Worm (Caenorhabditis elegans): ENCODE measurements around the gene ZK418.10.
A peak's percentile ranks its signal among the peaks of the same experiment; 100 is the strongest.

The ZK418.10 gene

ce11 chrIII:7087691-7088323, 2.7 kb downstream of the ZK418.10 start, which contains the start of gene fubl-2 (continued):
- TF ChIP-seq nhr-129 (tag; optimal IDR thresholded peaks at IDR 0.05) = peak; percentile 25
- no peak for TF ChIP-seq ztf-1 (GFP tag; conservative IDR thresholded peaks at IDR 0.05)
- peak; percentile 59 for TF ChIP-seq crh-2 (tag; optimal IDR thresholded peaks at IDR 0.05)
- no peak for TF ChIP-seq aly-2 (tag; optimal IDR thresholded peaks at IDR 0.05)
- TF ChIP-seq skn-1 (tag; optimal IDR thresholded peaks at IDR 0.05) = no peak

DNA sequence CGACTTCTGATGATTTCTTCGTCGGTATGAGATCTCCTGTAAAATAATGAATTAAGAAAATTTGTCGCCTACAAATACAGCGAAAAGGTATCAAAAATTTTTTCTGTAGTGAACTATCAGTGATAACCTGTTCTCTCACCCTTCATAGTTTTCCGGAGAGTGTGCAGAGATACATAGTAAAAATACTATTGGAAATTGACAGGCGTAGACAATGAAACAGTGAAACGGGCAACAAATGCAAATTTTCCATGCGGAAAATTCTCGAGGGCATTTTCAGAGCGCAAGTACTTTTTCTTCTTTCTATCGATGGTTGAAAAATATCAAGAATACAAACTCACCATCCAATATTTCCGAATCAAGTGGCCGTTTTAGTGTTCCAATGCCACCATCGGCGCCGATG, 3.3 kb downstream of the ZK418.10 start:
- TF ChIP-seq nhr-6 (tag; optimal IDR thresholded peaks at IDR 0.05) = no peak
- TF ChIP-seq gmeb-1 (tag; optimal IDR thresholded peaks at IDR 0.05) = peak; percentile 4
- no peak for TF ChIP-seq nhr-77 (tag; optimal IDR thresholded peaks at IDR 0.05)

DNA sequence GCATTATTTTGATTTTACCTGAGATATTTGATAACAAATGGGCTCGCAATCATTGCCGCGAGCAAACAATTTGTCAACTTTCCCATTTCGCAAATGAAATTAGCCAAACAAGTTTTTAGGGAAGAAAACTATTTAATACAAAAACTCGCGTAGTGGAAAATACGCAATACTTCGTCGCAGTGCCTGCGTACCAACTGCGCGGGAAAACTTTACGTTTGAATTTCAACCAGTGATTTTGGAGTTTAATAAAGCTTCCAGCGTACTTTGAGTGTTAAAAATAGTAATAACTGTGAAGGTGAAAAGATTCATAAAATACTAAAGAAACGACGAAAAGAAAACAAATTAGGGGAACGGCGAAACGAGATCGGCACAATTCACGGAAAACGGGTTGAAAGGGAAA, 5.6 kb downstream of the ZK418.10 start, which contains the start of gene tofu-7:
TSS of gene tofu-7 (minus strand) at position 111 of the 400 bp plus-strand sequence.
- TF ChIP-seq unc-39 (tag; optimal IDR thresholded peaks at IDR 0.05) (no peak), mbf-1 (tag; optimal IDR thresholded peaks at IDR 0.05) (no peak), ama-1 (optimal IDR thresholded peaks at IDR 0.05) (no peak), nhr-129 (tag; optimal IDR thresholded peaks at IDR 0.05) (no peak), ZK546.5 (tag; optimal IDR thresholded peaks at IDR 0.05) (no peak), elt-1 (tag; optimal IDR thresholded peaks at IDR 0.05) (no peak), ceh-16 (tag; optimal IDR thresholded peaks at IDR 0.05) (no peak), nhr-25 (tag; optimal IDR thresholded peaks at IDR 0.05) (no peak), elt-3 (tag; optimal IDR thresholded peaks at IDR 0.05) (no peak), lin-11 (tag; optimal IDR thresholded peaks at IDR 0.05) (no peak), fos-1 (tag; optimal IDR thresholded peaks at IDR 0.05) (no peak), nhr-6 (tag; optimal IDR thresholded peaks at IDR 0.05) (no peak), sma-9 (GFP tag; optimal IDR thresholded peaks at IDR 0.05) (no peak), sma-9 (tag; optimal IDR thresholded peaks at IDR 0.05) (no peak)

DNA sequence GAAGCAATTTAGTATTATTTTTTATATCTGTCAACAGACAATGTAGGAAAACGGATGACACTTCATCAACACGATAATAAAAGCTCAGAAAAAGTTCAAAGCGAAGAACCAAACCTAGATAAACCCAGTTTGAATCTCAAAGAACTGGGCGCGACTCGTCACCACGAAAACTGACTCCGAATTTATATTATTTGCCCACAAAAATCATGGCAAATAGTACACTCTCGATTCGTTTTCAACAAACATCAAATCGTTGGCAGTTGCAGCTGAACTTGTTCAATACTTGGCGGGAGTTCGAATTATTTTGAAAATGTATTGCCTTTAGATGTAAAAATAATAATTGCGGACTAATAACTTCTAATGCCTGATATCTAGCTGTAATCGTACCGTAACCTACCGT, 7.4 kb downstream of the ZK418.10 start:
- TF ChIP-seq crh-2 (tag; optimal IDR thresholded peaks at IDR 0.05) (no peak), nhr-129 (tag; optimal IDR thresholded peaks at IDR 0.05) (no peak), ama-1 (optimal IDR thresholded peaks at IDR 0.05) (no peak), fos-1 (tag; optimal IDR thresholded peaks at IDR 0.05) (no peak), nhr-25 (tag; optimal IDR thresholded peaks at IDR 0.05) (no peak), sem-4 (tag; optimal IDR thresholded peaks at IDR 0.05) (no peak), peb-1 (tag; optimal IDR thresholded peaks at IDR 0.05) (no peak), zag-1 (tag; optimal IDR thresholded peaks at IDR 0.05) (no peak), unc-39 (tag; optimal IDR thresholded peaks at IDR 0.05) (no peak), egl-27 (tag; optimal IDR thresholded peaks at IDR 0.05) (no peak), nhr-10 (tag; optimal IDR thresholded peaks at IDR 0.05) (no peak), ztf-1 (GFP tag; conservative IDR thresholded peaks at IDR 0.05) (no peak), alr-1 (tag; optimal IDR thresholded peaks at IDR 0.05) (no peak), ZK546.5 (tag; optimal IDR thresholded peaks at IDR 0.05) (no peak), ztf-4 (tag; optimal IDR thresholded peaks at IDR 0.05) (no peak), nhr-11 (tag; optimal IDR thresholded peaks at IDR 0.05) (no peak), mbf-1 (tag; optimal IDR thresholded peaks at IDR 0.05) (no peak), F13H6.1 (tag; optimal IDR thresholded peaks at IDR 0.05) (no peak)

- TF ChIP-seq nhr-23 (tag; optimal IDR thresholded peaks at IDR 0.05) (no peak), fos-1 (tag; optimal IDR thresholded peaks at IDR 0.05) (peak; percentile 76)
These were observed 9.0 kb downstream of the ZK418.10 start for ce11 chrIII:7081488-7081887.

ce11 chrIII:7080689-7081088, 9.8 kb downstream of the ZK418.10 start, which contains the start of gene ZK418.7:
Gene ZK418.7 (minus strand): TSS chrIII:7080789.
- TF ChIP-seq ztf-11 (tag; optimal IDR thresholded peaks at IDR 0.05) (no peak), nhr-21 (tag; optimal IDR thresholded peaks at IDR 0.05) (no peak), unc-55 (GFP tag; optimal IDR thresholded peaks at IDR 0.05) (no peak), nhr-25 (tag; optimal IDR thresholded peaks at IDR 0.05) (no peak), lsy-2 (tag; optimal IDR thresholded peaks at IDR 0.05) (no peak), aly-2 (tag; optimal IDR thresholded peaks at IDR 0.05) (no peak), R02D3.7 (tag; optimal IDR thresholded peaks at IDR 0.05) (no peak), ceh-82 (tag; optimal IDR thresholded peaks at IDR 0.05) (no peak), sma-9 (GFP tag; optimal IDR thresholded peaks at IDR 0.05) (no peak), sma-9 (tag; optimal IDR thresholded peaks at IDR 0.05) (no peak), zag-1 (tag; optimal IDR thresholded peaks at IDR 0.05) (no peak), nhr-12 (tag; optimal IDR thresholded peaks at IDR 0.05) (no peak), skn-1 (tag; optimal IDR thresholded peaks at IDR 0.05) (no peak), lin-39 (tag; optimal IDR thresholded peaks at IDR 0.05) (no peak), lin-11 (tag; optimal IDR thresholded peaks at IDR 0.05) (no peak)

All from whole organism, L2 larva.